Worm (Caenorhabditis elegans): Measurements from ENCODE around the gene ZK637.4.

The ZK637.4 gene

ce11 chrIII:8917879-8918381 lies 24.4 kb downstream of the ZK637.4 start, which contains the start of gene cdc-25.3:
Gene cdc-25.3 (minus strand): TSS chrIII:8917929.
- TF ChIP-seq hrde-1 (tag; optimal IDR thresholded peaks at IDR 0.05; ENCODE audit: borderline replicate concordance) (no peak), madf-8 (GFP tag; conservative IDR thresholded peaks at IDR 0.05) (peak; percentile 27; the same call in 1 of the 2 replicates), F33H1.4 (GFP tag; IDR thresholded peaks at IDR 0.05) (peak; percentile 26; the same call in 1 of the 2 replicates), aptf-3 (GFP tag; IDR thresholded peaks at IDR 0.05) (peak; percentile 87), ztf-25 (GFP tag; IDR thresholded peaks at IDR 0.05) (0 out of 2 replicates have a peak, but pooled peaks have one; percentile 13), madf-6 (GFP tag; IDR thresholded peaks at IDR 0.05) (peak; percentile 85), mes-4 (tag; optimal IDR thresholded peaks at IDR 0.05) (no peak), efl-1 (GFP tag; optimal IDR thresholded peaks at IDR 0.05) (peak; percentile 70), hmg-1.2 (GFP tag; IDR thresholded peaks at IDR 0.05) (peak; percentile 26; the same call in 1 of the 2 replicates), ccch-3 (GFP tag; optimal IDR thresholded peaks at IDR 0.05) (no peak), dpl-1 (GFP tag; optimal IDR thresholded peaks at IDR 0.05) (peak; percentile 17), xnd-1 (tag; optimal IDR thresholded peaks at IDR 0.05) (peak; percentile 27), aptf-2 (GFP tag; conservative IDR thresholded peaks at IDR 0.05) (peak; percentile 99)

- TF ChIP-seq attf-3 (GFP tag; conservative IDR thresholded peaks at IDR 0.05) (no peak), nhr-120 (GFP tag; IDR thresholded peaks at IDR 0.05) (no peak), hmg-20 (GFP tag; IDR thresholded peaks at IDR 0.05) (no peak), sptf-2 (GFP tag; optimal IDR thresholded peaks at IDR 0.05) (no peak), ceh-100 (GFP tag; IDR thresholded peaks at IDR 0.05) (no peak)
Observed at ce11 chrIII:8919784-8920183, 26.2 kb downstream of the ZK637.4 start, which contains the start of gene ZK637.15. Gene ZK637.15 (plus strand): TSS chrIII:8920084.

ce11 chrIII:8922061-8922460 lies 28.5 kb downstream of the ZK637.4 start:
- no peak for TF ChIP-seq hsf-1 (GFP tag; IDR thresholded peaks at IDR 0.05)
- peak; percentile 63 for TF ChIP-seq ama-1 (optimal IDR thresholded peaks at IDR 0.05)
- no peak for TF ChIP-seq ama-1 (GFP tag; optimal IDR thresholded peaks at IDR 0.05)
- no peak for TF ChIP-seq tbx-9 (tag; optimal IDR thresholded peaks at IDR 0.05; ENCODE audit: borderline replicate concordance)
- no peak for TF ChIP-seq snpc-1.3 (tag; optimal IDR thresholded peaks at IDR 0.05; ENCODE audit: insufficient read depth)
- no peak for TF ChIP-seq let-607 (tag; optimal IDR thresholded peaks at IDR 0.05)

ce11 chrIII:8923240-8923734 lies 29.7 kb downstream of the ZK637.4 start, which contains the start of gene glb-1:
Gene glb-1 (minus strand): TSS chrIII:8923290.
- TF ChIP-seq C06A6.2 (GFP tag; conservative IDR thresholded peaks at IDR 0.05) (no peak), hmg-1.2 (GFP tag; IDR thresholded peaks at IDR 0.05) (peak; percentile 65), efl-1 (GFP tag; optimal IDR thresholded peaks at IDR 0.05) (peak; percentile 73)

- TF ChIP-seq dpl-1 (GFP tag; optimal IDR thresholded peaks at IDR 0.05), result no peak
Observed at ce11 chrIII:8923937-8924336, 30.4 kb downstream of the ZK637.4 start, which contains the start of gene ZK637.12. Gene ZK637.12 (plus strand): TSS chrIII:8924237.

- TF ChIP-seq snpc-1.3 (tag; optimal IDR thresholded peaks at IDR 0.05; ENCODE audit: insufficient read depth) (no peak), tlf-1 (GFP tag; optimal IDR thresholded peaks at IDR 0.05) (no peak), repo-1 (tag; optimal IDR thresholded peaks at IDR 0.05) (no peak), ztf-28 (GFP tag; IDR thresholded peaks at IDR 0.05) (no peak), ekl-4 (GFP tag; IDR thresholded peaks at IDR 0.05) (no peak), tbp1 (GFP tag; optimal IDR thresholded peaks at IDR 0.05) (no peak), fkh-3 (tag; optimal IDR thresholded peaks at IDR 0.05) (no peak), F33H1.4 (GFP tag; IDR thresholded peaks at IDR 0.05) (no peak), athp-1 (tag; optimal IDR thresholded peaks at IDR 0.05) (no peak), K12H6.12 (tag; optimal IDR thresholded peaks at IDR 0.05) (no peak), nhr-120 (GFP tag; IDR thresholded peaks at IDR 0.05) (no peak), Y53G8AR.9 (GFP tag; conservative IDR thresholded peaks at IDR 0.05) (no peak), ztf-22 (GFP tag; optimal IDR thresholded peaks at IDR 0.05) (no peak), egl-44 (GFP tag; IDR thresholded peaks at IDR 0.05) (no peak), let-607 (tag; optimal IDR thresholded peaks at IDR 0.05) (no peak), bed-1 (GFP tag; IDR thresholded peaks at IDR 0.05) (no peak)
Observed at ce11 chrIII:8925539-8925938, 32.0 kb downstream of the ZK637.4 start.
